Fruit fly (Drosophila melanogaster): ENCODE data around the gene Rb97D.

Gene Rb97D

DNA sequence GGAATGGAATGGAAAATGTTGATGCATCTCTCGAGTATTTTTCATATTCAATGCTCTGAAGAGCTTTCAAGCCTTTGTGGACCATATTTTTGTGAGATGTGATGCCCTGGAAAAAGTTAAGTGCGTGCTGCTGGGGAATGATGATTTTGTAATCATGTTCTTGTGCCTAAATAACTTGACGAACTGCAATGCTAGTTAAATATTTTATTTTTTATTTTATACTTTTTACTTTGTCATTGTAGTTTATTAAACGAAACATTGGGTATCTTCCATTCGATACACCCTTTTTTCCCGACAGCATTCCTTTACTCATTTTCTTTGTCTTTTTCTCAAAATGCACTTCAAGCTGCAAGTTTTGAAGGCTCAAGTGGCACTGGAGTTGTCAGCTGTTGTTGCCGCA is 24.4 kb upstream of the Rb97D start (continued):
- TF ChIP-seq yki (optimal IDR thresholded peaks at IDR 0.05) = no peak
- no peak for TF ChIP-seq Camta (GFP tag; optimal IDR thresholded peaks at IDR 0.05)
- no peak for TF ChIP-seq CG11696 (GFP tag; IDR thresholded peaks at IDR 0.05)
- TF ChIP-seq ro (GFP tag; IDR thresholded peaks at IDR 0.05) = peak; percentile 71
- peak; percentile 8 for TF ChIP-seq gsb-n (tag; optimal IDR thresholded peaks at IDR 0.05)
- TF ChIP-seq Hand (GFP tag; optimal IDR thresholded peaks at IDR 0.05) = no peak
- peak; percentile 7 for TF ChIP-seq CG4820 (GFP tag; optimal IDR thresholded peaks at IDR 0.05)
- no peak for TF ChIP-seq Fer2 (tag; optimal IDR thresholded peaks at IDR 0.05)
- no peak for TF ChIP-seq aop (GFP tag; IDR thresholded peaks at IDR 0.05)
- TF ChIP-seq crol (GFP tag; IDR thresholded peaks at IDR 0.05) = no peak
- no peak for TF ChIP-seq luna (GFP tag; optimal IDR thresholded peaks at IDR 0.05)
- peak; percentile 35 for TF ChIP-seq Chrac-16 (GFP tag; optimal IDR thresholded peaks at IDR 0.05)
- no peak for TF ChIP-seq CG14014 (GFP tag; IDR thresholded peaks at IDR 0.05)
- TF ChIP-seq Hr39 (optimal IDR thresholded peaks at IDR 0.05) = no peak
- TF ChIP-seq wor (GFP tag; IDR thresholded peaks at IDR 0.05) = no peak
- no peak for TF ChIP-seq fu2 (GFP tag; optimal IDR thresholded peaks at IDR 0.05)
- peak; percentile 25 for TF ChIP-seq Six4 (GFP tag; optimal IDR thresholded peaks at IDR 0.05)
- peak; percentile 17; the same call in 1 of the 2 replicates for TF ChIP-seq CG4404 (GFP tag; IDR thresholded peaks at IDR 0.05)
- peak; percentile 1 for TF ChIP-seq chn (GFP tag; optimal IDR thresholded peaks at IDR 0.05)
- peak; percentile 19 for TF ChIP-seq Spps (tag; optimal IDR thresholded peaks at IDR 0.05)
- TF ChIP-seq Bdp1 (GFP tag; optimal IDR thresholded peaks at IDR 0.05) = no peak
- TF ChIP-seq tap (tag; optimal IDR thresholded peaks at IDR 0.05) = peak; percentile 21
- no peak for TF ChIP-seq Poxn (GFP tag; IDR thresholded peaks at IDR 0.05)
- TF ChIP-seq Ada2b (GFP tag; IDR thresholded peaks at IDR 0.05) = peak; percentile 25; the same call in 1 of the 2 replicates
- TF ChIP-seq CG3847 (GFP tag; IDR thresholded peaks at IDR 0.05) = no peak
- TF ChIP-seq CTCF (GFP tag; optimal IDR thresholded peaks at IDR 0.05) = no peak
- no peak for TF ChIP-seq Atf6 (GFP tag; IDR thresholded peaks at IDR 0.05)
- TF ChIP-seq nmo (GFP tag; optimal IDR thresholded peaks at IDR 0.05) = peak; percentile 53
- no peak for TF ChIP-seq CkIIα-i1 (GFP tag; IDR thresholded peaks at IDR 0.05)
- peak; percentile 33; the same call in 1 of the 2 replicates for TF ChIP-seq ap (GFP tag; IDR thresholded peaks at IDR 0.05)
- peak; percentile 58 for TF ChIP-seq CG18262 (tag; optimal IDR thresholded peaks at IDR 0.05)
- TF ChIP-seq CG9215 (GFP tag; IDR thresholded peaks at IDR 0.05) = no peak
- peak; percentile 59 for TF ChIP-seq Xbp1 (GFP tag; optimal IDR thresholded peaks at IDR 0.05)
- TF ChIP-seq D19B (GFP tag; optimal IDR thresholded peaks at IDR 0.05) = peak; percentile 47
- TF ChIP-seq CG12744 (GFP tag; optimal IDR thresholded peaks at IDR 0.05) = no peak
- TF ChIP-seq gem (tag; optimal IDR thresholded peaks at IDR 0.05) = peak; percentile 72
- peak; percentile 36; the same call in 2 of the 4 replicates for TF ChIP-seq Gug (GFP tag; IDR thresholded peaks at IDR 0.05)
- TF ChIP-seq CG32772 (GFP tag; IDR thresholded peaks at IDR 0.05) = peak; percentile 39; the same call in 1 of the 2 replicates
- no peak for TF ChIP-seq CG11398 (GFP tag; optimal IDR thresholded peaks at IDR 0.05)
- peak; percentile 6 for TF ChIP-seq Fer3 (tag; optimal IDR thresholded peaks at IDR 0.05)
- TF ChIP-seq Xrp1 (GFP tag; IDR thresholded peaks at IDR 0.05) = peak; percentile 71
- peak; percentile 34; the same call in 1 of the 2 replicates for TF ChIP-seq E2f1 (GFP tag; IDR thresholded peaks at IDR 0.05)
- TF ChIP-seq unpg (GFP tag; optimal IDR thresholded peaks at IDR 0.05) = peak; percentile 57
- peak; percentile 56; the same call in 1 of the 3 replicates for TF ChIP-seq dysf (GFP tag; IDR thresholded peaks at IDR 0.05)
- TF ChIP-seq hb (GFP tag; IDR thresholded peaks at IDR 0.05; ENCODE audit: partially characterized antibody) = no peak
- TF ChIP-seq CG10209 (GFP tag; optimal IDR thresholded peaks at IDR 0.05) = peak; percentile 12
- peak; percentile 47 for TF ChIP-seq Ets65A (GFP tag)
- TF ChIP-seq CG6854 (GFP tag; optimal IDR thresholded peaks at IDR 0.05) = no peak
- no peak for TF ChIP-seq dan (GFP tag; IDR thresholded peaks at IDR 0.05)
- peak; percentile 22; the same call in 1 of the 2 replicates for TF ChIP-seq ssp (GFP tag; IDR thresholded peaks at IDR 0.05)
- peak; percentile 44 for TF ChIP-seq CG12391 (tag; optimal IDR thresholded peaks at IDR 0.05)
- TF ChIP-seq bigmax (GFP tag; optimal IDR thresholded peaks at IDR 0.05) = no peak
- no peak for TF ChIP-seq CG9932 (GFP tag; IDR thresholded peaks at IDR 0.05)
- peak; percentile 25 for TF ChIP-seq Abd-B (GFP tag; optimal IDR thresholded peaks at IDR 0.05)
